1 fruit fly cellular context compared by ENCODE assay signal in the genomic region with DNA sequence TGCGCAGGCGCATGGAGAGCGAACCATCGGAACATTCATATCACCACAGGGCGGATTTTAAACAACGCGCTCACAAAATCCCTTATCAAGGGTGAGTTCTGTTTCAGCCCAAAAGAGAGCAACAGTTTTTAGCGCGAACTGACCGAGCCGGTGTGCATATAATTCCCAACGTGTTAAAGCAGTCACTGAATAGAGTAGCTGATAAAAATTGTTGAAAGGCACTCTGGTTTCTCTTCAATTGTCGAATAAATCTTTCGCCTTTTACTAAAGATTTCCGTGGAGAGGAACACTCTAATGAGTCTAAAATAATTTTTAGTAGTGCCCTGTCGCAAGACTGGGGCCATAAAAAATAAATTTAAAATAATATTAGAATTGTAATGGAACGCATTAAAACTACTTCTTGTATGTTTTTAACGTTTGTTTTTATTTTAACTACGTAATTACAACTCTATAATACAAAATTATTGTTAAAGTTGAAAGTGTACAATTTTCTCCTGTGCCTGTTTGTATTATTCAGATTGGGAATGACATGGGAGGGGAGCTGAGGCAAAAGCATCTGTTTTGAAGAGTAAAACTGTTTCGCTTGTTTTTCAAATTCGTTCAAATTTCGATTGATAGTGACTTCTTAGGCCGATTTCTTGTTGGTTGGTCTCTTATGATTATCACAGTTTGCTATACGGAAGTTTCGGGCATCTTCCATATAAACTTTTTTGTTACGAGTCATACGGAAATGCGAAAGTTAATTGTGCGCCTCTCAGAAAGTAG.
TF ChIP-seq lines count a peak whose summit lies in the region.

No protein-coding gene starts in this region.

TF ChIP-seq in whole organism, embryonic, 481 proteins besides CTCF, POLR2A, EP300 and RAD21 (continued from another document and continues in another):
- TF ChIP-seq CG4617 (GFP tag; optimal IDR thresholded peaks at IDR 0.05; lab: Kevin White, UChicago; ENCODE audit: borderline replicate concordance) (no peak), CG9609 (GFP tag; optimal IDR thresholded peaks at IDR 0.05; lab: Kevin White, UChicago) (no peak), Trl (optimal IDR thresholded peaks at IDR 0.05; lab: Kevin White, UChicago) (peak in 1 of 2 experiments; percentile 27), Trl (GFP tag; optimal IDR thresholded peaks at IDR 0.05; lab: Kevin White, UChicago) (peak; percentile 42), Xbp1 (GFP tag; optimal IDR thresholded peaks at IDR 0.05; lab: Kevin White, UChicago) (peak; percentile 45), cad (GFP tag; optimal IDR thresholded peaks at IDR 0.05; lab: Kevin White, UChicago) (no peak), CG16863 (GFP tag; optimal IDR thresholded peaks at IDR 0.05; lab: Kevin White, UChicago) (peak; percentile 40), kni (GFP tag; optimal IDR thresholded peaks at IDR 0.05; lab: Kevin White, UChicago) (peak; percentile 71), ranshi (GFP tag; IDR thresholded peaks at IDR 0.05; lab: Robert Waterston, UW) (peak; percentile 16; the same call in 1 of the 2 replicates), luna (GFP tag; optimal IDR thresholded peaks at IDR 0.05; lab: Kevin White, UChicago) (no peak), emc (GFP tag; optimal IDR thresholded peaks at IDR 0.05; lab: Kevin White, UChicago) (no peak), CG32767 (GFP tag; IDR thresholded peaks at IDR 0.05; lab: Robert Waterston, UW) (no peak), Pdp1 (GFP tag; optimal IDR thresholded peaks at IDR 0.05; lab: Kevin White, UChicago) (peak; percentile 34 to 38), CG16815 (GFP tag; optimal IDR thresholded peaks at IDR 0.05; lab: Kevin White, UChicago) (no peak), ftz-f1 (GFP tag; optimal IDR thresholded peaks at IDR 0.05; lab: Kevin White, UChicago) (no peak), Sin3A (optimal IDR thresholded peaks at IDR 0.05; lab: Kevin White, UChicago) (no peak), h (optimal IDR thresholded peaks at IDR 0.05; lab: Kevin White, UChicago) (no peak), wek (GFP tag; optimal IDR thresholded peaks at IDR 0.05; lab: Kevin White, UChicago) (no peak), Fer3 (tag; optimal IDR thresholded peaks at IDR 0.05; lab: Kevin White, UChicago) (peak; percentile 49), Side (GFP tag; optimal IDR thresholded peaks at IDR 0.05; lab: Kevin White, UChicago) (peak; percentile 14), nau (GFP tag; optimal IDR thresholded peaks at IDR 0.05; lab: Kevin White, UChicago) (no peak), CG13624 (GFP tag; optimal IDR thresholded peaks at IDR 0.05; lab: Kevin White, UChicago) (peak; percentile 61), Hr39 (optimal IDR thresholded peaks at IDR 0.05; lab: Kevin White, UChicago) (no peak), CG8290 (GFP tag; optimal IDR thresholded peaks at IDR 0.05; lab: Kevin White, UChicago) (no peak), CG8290 (tag; optimal IDR thresholded peaks at IDR 0.05; lab: Kevin White, UChicago) (peak in 1 of 2 experiments; percentile 74), CG17802 (tag; optimal IDR thresholded peaks at IDR 0.05; lab: Kevin White, UChicago) (no peak), CG7745 (tag; optimal IDR thresholded peaks at IDR 0.05; lab: Kevin White, UChicago) (peak; percentile 41), CG13296 (GFP tag; optimal IDR thresholded peaks at IDR 0.05; lab: Kevin White, UChicago) (no peak), zf30C (GFP tag; optimal IDR thresholded peaks at IDR 0.05; lab: Kevin White, UChicago) (peak; percentile 46), CoRest (tag; optimal IDR thresholded peaks at IDR 0.05; lab: Kevin White, UChicago) (peak; percentile 16), CG43689 (GFP tag; IDR thresholded peaks at IDR 0.05; lab: Robert Waterston, UW) (no peak), bowl (GFP tag; IDR thresholded peaks at IDR 0.05; lab: Robert Waterston, UW) (0 out of 2 replicates have a peak, but pooled peaks have one; percentile 4), bbx (GFP tag; IDR thresholded peaks at IDR 0.05; lab: Robert Waterston, UW; ENCODE audit: partially characterized antibody) (peak; percentile 70; the same call in 1 of the 2 replicates), CG6175 (GFP tag; IDR thresholded peaks at IDR 0.05; lab: Robert Waterston, UW) (0 out of 3 replicates have a peak, but pooled peaks have one; percentile 45), CG11398 (GFP tag; optimal IDR thresholded peaks at IDR 0.05; lab: Kevin White, UChicago) (peak; percentile 24), CG1602 (GFP tag; optimal IDR thresholded peaks at IDR 0.05; lab: Kevin White, UChicago) (peak; percentile 9), CG7556 (GFP tag; optimal IDR thresholded peaks at IDR 0.05; lab: Kevin White, UChicago) (peak; percentile 10), Opbp (GFP tag; IDR thresholded peaks at IDR 0.05; lab: Robert Waterston, UW; ENCODE audit: partially characterized antibody) (peak; percentile 67; the same call in 2 of the 3 replicates), sc (optimal IDR thresholded peaks at IDR 0.05; lab: Kevin White, UChicago) (no peak), sc (GFP tag; optimal IDR thresholded peaks at IDR 0.05; lab: Kevin White, UChicago) (no peak), HmgD (GFP tag; optimal IDR thresholded peaks at IDR 0.05; lab: Kevin White, UChicago) (no peak), CG5953 (GFP tag; IDR thresholded peaks at IDR 0.05; lab: Robert Waterston, UW) (no peak), jing (GFP tag; optimal IDR thresholded peaks at IDR 0.05; lab: Kevin White, UChicago) (no peak), slp2 (GFP tag; optimal IDR thresholded peaks at IDR 0.05; lab: Kevin White, UChicago) (no peak), hbn (GFP tag; IDR thresholded peaks at IDR 0.05; lab: Robert Waterston, UW; ENCODE audit: partially characterized antibody) (no peak), CG12236 (GFP tag; optimal IDR thresholded peaks at IDR 0.05; lab: Kevin White, UChicago) (no peak), dm (GFP tag; optimal IDR thresholded peaks at IDR 0.05; lab: Kevin White, UChicago) (no peak), Dip2 (GFP tag; IDR thresholded peaks at IDR 0.05; lab: Robert Waterston, UW) (no peak), unc-4 (GFP tag; IDR thresholded peaks at IDR 0.05; lab: Robert Waterston, UW; ENCODE audit: partially characterized antibody) (0 out of 2 replicates have a peak, but pooled peaks have one; percentile 26), Sox100B (GFP tag; optimal IDR thresholded peaks at IDR 0.05; lab: Kevin White, UChicago) (no peak), CG17328 (GFP tag; IDR thresholded peaks at IDR 0.05; lab: Robert Waterston, UW) (peak; percentile 43; the same call in 1 of the 2 replicates), unpg (GFP tag; optimal IDR thresholded peaks at IDR 0.05; lab: Kevin White, UChicago) (peak; percentile 50), sug (tag; optimal IDR thresholded peaks at IDR 0.05; lab: Kevin White, UChicago) (peak; percentile 28), tap (tag; optimal IDR thresholded peaks at IDR 0.05; lab: Kevin White, UChicago) (no peak), Rx (GFP tag; IDR thresholded peaks at IDR 0.05; lab: Robert Waterston, UW) (peak; percentile 25; the same call in 1 of the 2 replicates), kay (GFP tag; optimal IDR thresholded peaks at IDR 0.05; lab: Kevin White, UChicago) (peak; percentile 31), peb (GFP tag; IDR thresholded peaks at IDR 0.05; lab: Robert Waterston, UW) (0 out of 2 replicates have a peak, but pooled peaks have one; percentile 9), Gsc (GFP tag; IDR thresholded peaks at IDR 0.05; lab: Robert Waterston, UW) (no peak), tin (GFP tag; optimal IDR thresholded peaks at IDR 0.05; lab: Kevin White, UChicago) (peak; percentile 28), fd96Cb (tag; optimal IDR thresholded peaks at IDR 0.05; lab: Kevin White, UChicago) (peak; percentile 27), Eip74EF (GFP tag; optimal IDR thresholded peaks at IDR 0.05; lab: Kevin White, UChicago) (peak in 1 of 2 experiments; percentile 20), pnt (GFP tag; optimal IDR thresholded peaks at IDR 0.05; lab: Kevin White, UChicago) (no peak), BtbVII (GFP tag; optimal IDR thresholded peaks at IDR 0.05; lab: Kevin White, UChicago) (peak; percentile 4), NC2α (GFP tag; optimal IDR thresholded peaks at IDR 0.05; lab: Kevin White, UChicago) (peak; percentile 8), Ets97D (GFP tag; optimal IDR thresholded peaks at IDR 0.05; lab: Kevin White, UChicago) (no peak), gce (GFP tag; IDR thresholded peaks at IDR 0.05; lab: Robert Waterston, UW) (no peak; the same call in 2 of the 3 replicates), Mes4 (GFP tag; optimal IDR thresholded peaks at IDR 0.05; lab: Kevin White, UChicago) (no peak), jumu (GFP tag; optimal IDR thresholded peaks at IDR 0.05; lab: Kevin White, UChicago) (peak; percentile 26), lov (optimal IDR thresholded peaks at IDR 0.05; lab: Kevin White, UChicago) (no peak), lov (GFP tag; IDR thresholded peaks at IDR 0.05; lab: Robert Waterston, UW) (no peak), D (optimal IDR thresholded peaks at IDR 0.05; lab: Kevin White, UChicago) (no peak), D (GFP tag; optimal IDR thresholded peaks at IDR 0.05; lab: Kevin White, UChicago) (no peak), sob (GFP tag; IDR thresholded peaks at IDR 0.05; lab: Robert Waterston, UW) (peak; percentile 77), so (GFP tag; IDR thresholded peaks at IDR 0.05; lab: Robert Waterston, UW) (no peak; the same call in 2 of the 3 replicates), CG2889 (GFP tag; IDR thresholded peaks at IDR 0.05; lab: Robert Waterston, UW) (0 out of 3 replicates have a peak, but pooled peaks have one; percentile 24), gfzf (GFP tag; optimal IDR thresholded peaks at IDR 0.05; lab: Kevin White, UChicago) (no peak), CG3163 (GFP tag; optimal IDR thresholded peaks at IDR 0.05; lab: Kevin White, UChicago) (peak; percentile 31), ssp (GFP tag; IDR thresholded peaks at IDR 0.05; lab: Robert Waterston, UW) (no peak), CG10959 (GFP tag; IDR thresholded peaks at IDR 0.05; lab: Robert Waterston, UW) (peak; percentile 60), Awh (GFP tag; IDR thresholded peaks at IDR 0.05; lab: Robert Waterston, UW) (0 out of 2 replicates have a peak, but pooled peaks have one; percentile 33), Nf-YA (GFP tag; IDR thresholded peaks at IDR 0.05; lab: Robert Waterston, UW) (peak; percentile 69), dan (GFP tag; IDR thresholded peaks at IDR 0.05; lab: Robert Waterston, UW) (no peak), CG18476 (GFP tag; optimal IDR thresholded peaks at IDR 0.05; lab: Kevin White, UChicago) (peak; percentile 5), nerfin-2 (GFP tag; IDR thresholded peaks at IDR 0.05; lab: Robert Waterston, UW; ENCODE audit: partially characterized antibody) (no peak), Fer1 (GFP tag; optimal IDR thresholded peaks at IDR 0.05; lab: Kevin White, UChicago) (peak; percentile 57), ERR (GFP tag; optimal IDR thresholded peaks at IDR 0.05; lab: Kevin White, UChicago) (peak; percentile 30), CG12299 (tag; optimal IDR thresholded peaks at IDR 0.05; lab: Kevin White, UChicago) (no peak), CG9215 (GFP tag; IDR thresholded peaks at IDR 0.05; lab: Robert Waterston, UW) (no peak), Aef1 (GFP tag; IDR thresholded peaks at IDR 0.05; lab: Robert Waterston, UW) (no peak), Abd-B (GFP tag; optimal IDR thresholded peaks at IDR 0.05; lab: Kevin White, UChicago) (no peak), Oaz (GFP tag; IDR thresholded peaks at IDR 0.05; lab: Robert Waterston, UW) (no peak), sisA (GFP tag; IDR thresholded peaks at IDR 0.05; lab: Robert Waterston, UW) (peak; percentile 24; the same call in 1 of the 2 replicates), CG31388 (GFP tag; optimal IDR thresholded peaks at IDR 0.05; lab: Kevin White, UChicago) (no peak), ash1 (GFP tag; optimal IDR thresholded peaks at IDR 0.05; lab: Kevin White, UChicago) (no peak), psq (GFP tag; optimal IDR thresholded peaks at IDR 0.05; lab: Kevin White, UChicago) (no peak), danr (GFP tag; IDR thresholded peaks at IDR 0.05; lab: Robert Waterston, UW) (no peak), schlank (tag; optimal IDR thresholded peaks at IDR 0.05; lab: Kevin White, UChicago) (no peak), run (tag; optimal IDR thresholded peaks at IDR 0.05; lab: Kevin White, UChicago) (no peak), CG10979 (tag; optimal IDR thresholded peaks at IDR 0.05; lab: Kevin White, UChicago) (peak; percentile 45), nerfin-1 (tag; optimal IDR thresholded peaks at IDR 0.05; lab: Kevin White, UChicago) (peak; percentile 31), CG9876 (GFP tag; optimal IDR thresholded peaks at IDR 0.05; lab: Kevin White, UChicago) (peak; percentile 9), gem (tag; optimal IDR thresholded peaks at IDR 0.05; lab: Kevin White, UChicago) (no peak), CG11504 (tag; optimal IDR thresholded peaks at IDR 0.05; lab: Kevin White, UChicago) (no peak), CG15269 (tag; optimal IDR thresholded peaks at IDR 0.05; lab: Kevin White, UChicago) (peak; percentile 50), CG6765 (GFP tag; optimal IDR thresholded peaks at IDR 0.05; lab: Kevin White, UChicago) (no peak), wdn (GFP tag; IDR thresholded peaks at IDR 0.05; lab: Robert Waterston, UW) (no peak), tx (GFP tag; optimal IDR thresholded peaks at IDR 0.05; lab: Kevin White, UChicago) (peak; percentile 21), CG8089 (GFP tag; optimal IDR thresholded peaks at IDR 0.05; lab: Kevin White, UChicago) (peak; percentile 34), tll (GFP tag; optimal IDR thresholded peaks at IDR 0.05; lab: Kevin White, UChicago) (peak in 1 of 2 experiments; percentile 63), Optix (GFP tag; IDR thresholded peaks at IDR 0.05; lab: Robert Waterston, UW) (no peak), CG8388 (GFP tag; optimal IDR thresholded peaks at IDR 0.05; lab: Kevin White, UChicago) (peak; percentile 4), odd (GFP tag; optimal IDR thresholded peaks at IDR 0.05; lab: Kevin White, UChicago) (no peak), Atf3 (GFP tag; optimal IDR thresholded peaks at IDR 0.05; lab: Kevin White, UChicago) (peak; percentile 8), exex (tag; optimal IDR thresholded peaks at IDR 0.05; lab: Kevin White, UChicago) (peak; percentile 53), CG17612 (GFP tag; IDR thresholded peaks at IDR 0.05; lab: Robert Waterston, UW) (no peak), dimm (GFP tag; IDR thresholded peaks at IDR 0.05; lab: Robert Waterston, UW) (no peak), caup (GFP tag; optimal IDR thresholded peaks at IDR 0.05; lab: Kevin White, UChicago; ENCODE audit: severe bottlenecking) (peak; percentile 49), Poxn (GFP tag; IDR thresholded peaks at IDR 0.05; lab: Robert Waterston, UW) (no peak), CG18011 (GFP tag; optimal IDR thresholded peaks at IDR 0.05; lab: Kevin White, UChicago) (no peak), HLH3B (GFP tag; IDR thresholded peaks at IDR 0.05; lab: Robert Waterston, UW) (peak; percentile 66; the same call in 1 of the 2 replicates), CG16813 (GFP tag; IDR thresholded peaks at IDR 0.05; lab: Robert Waterston, UW; ENCODE audit: partially characterized antibody) (no peak; the same call in 2 of the 3 replicates)
